Fruit fly (Drosophila melanogaster) whole organism, wandering third instar larva: ENCODE results near the gene croc.

Experiments used
- CG32264 ChIP-seq: fragments of 200-800 bp; sonication (Bioruptor generic); optimal IDR thresholded peaks from 2 replicates; lab custom pipeline; 2016; ENCODE audit warnings: missing biosample characterization, missing genetic modification characterization
- CG9705 ChIP-seq: fragments of 200-800 bp; sonication (Bioruptor generic); optimal IDR thresholded peaks from 2 replicates; lab custom pipeline; 2018; ENCODE audit warnings: missing biosample characterization, mild to moderate bottlenecking, missing genetic modification characterization
- Dfd ChIP-seq: fragments of >200 bp; optimal IDR thresholded peaks from 2 replicates; lab custom pipeline; 2017; ENCODE audit warnings: missing biosample characterization, missing genetic modification characterization
- Dif ChIP-seq: fragments of 200-275, 200-300 bp; sonication (Bioruptor generic); optimal IDR thresholded peaks from 2 replicates; lab custom pipeline; 2018; ENCODE audit warnings: missing biosample characterization, missing genetic modification characterization; ENCODE audit not compliant: partially characterized antibody
- HLH106 ChIP-seq: fragments of 200-800 bp; optimal IDR thresholded peaks from 3 replicates; lab custom pipeline; 2019; ENCODE audit warnings: missing biosample characterization, mild to moderate bottlenecking, missing genetic modification characterization, moderate library complexity
- Hnf4 ChIP-seq: fragments of 200-800 bp; sonication (Bioruptor generic); optimal IDR thresholded peaks from 2 replicates; lab custom pipeline; 2016; ENCODE audit warnings: missing biosample characterization, mild to moderate bottlenecking, missing genetic modification characterization
- Hr78 ChIP-seq: fragments of >200 bp; optimal IDR thresholded peaks from 2 replicates; lab custom pipeline; 2017; ENCODE audit warnings: missing biosample characterization, missing genetic modification characterization
- Hr83 ChIP-seq: fragments of 200-300 bp; sonication (Bioruptor generic); optimal IDR thresholded peaks from 2 replicates; lab custom pipeline; 2016; ENCODE audit warnings: missing biosample characterization, mild to moderate bottlenecking, missing genetic modification characterization, moderate library complexity; ENCODE audit not compliant: poor library complexity, severe bottlenecking
- Jra ChIP-seq: sonication (Bioruptor generic); optimal IDR thresholded peaks from 2 replicates; lab custom pipeline; 2016; ENCODE audit warnings: missing biosample characterization, missing genetic modification characterization
- Mio ChIP-seq: sonication (Bioruptor generic); optimal IDR thresholded peaks from 2 replicates; lab custom pipeline; 2016; ENCODE audit warnings: missing biosample characterization, missing genetic modification characterization
- Myc ChIP-seq: fragments of >200 bp; optimal IDR thresholded peaks from 2 replicates; lab custom pipeline; 2017
- N ChIP-seq: fragments of >200 bp; optimal IDR thresholded peaks from 2 replicates; lab custom pipeline; 2018; ENCODE audit warnings: missing biosample characterization, missing external identifiers, missing genetic modification characterization
- OdsH ChIP-seq: fragments of 200-800 bp; sonication (Bioruptor generic); optimal IDR thresholded peaks from 2 replicates; lab custom pipeline; 2016; ENCODE audit warnings: missing biosample characterization, mild to moderate bottlenecking, missing genetic modification characterization
- Rel ChIP-seq, 2 experiments: fragments of 200-800 bp; sonication (Bioruptor generic) in 1 of 2; optimal IDR thresholded peaks; 2 replicates in 1 of 2; 3 replicates in 1 of 2; lab custom pipeline; 2016 to 2019; ENCODE audit warnings: mild to moderate bottlenecking in 2 of 2, missing biosample characterization in 2 of 2, missing genetic modification characterization in 2 of 2, moderate library complexity in 1 of 2
- Sp1 ChIP-seq: fragments of 200-800 bp; sonication (Bioruptor generic); optimal IDR thresholded peaks from 3 replicates; lab custom pipeline; 2019; ENCODE audit warnings: missing biosample characterization, mild to moderate bottlenecking, missing genetic modification characterization, moderate library complexity
- Vsx2 ChIP-seq: fragments of 200-300, 225-300 bp; sonication (Bioruptor generic); optimal IDR thresholded peaks from 2 replicates; lab custom pipeline; 2018; ENCODE audit warnings: missing biosample characterization, missing genetic modification characterization; ENCODE audit not compliant: partially characterized antibody
- br ChIP-seq: fragments of 200-800 bp; sonication (Bioruptor generic); optimal IDR thresholded peaks from 2 replicates; lab custom pipeline; 2016; ENCODE audit warnings: missing biosample characterization, missing genetic modification characterization
- brk ChIP-seq: fragments of 200-800 bp; sonication (Bioruptor generic); optimal IDR thresholded peaks from 2 replicates; lab custom pipeline; 2016; ENCODE audit warnings: missing biosample characterization, mild to moderate bottlenecking, missing genetic modification characterization
- dl ChIP-seq, 2 experiments: fragments of 175-275, 200-275 bp in 1 of 2; fragments of 200-275 bp in 1 of 2; sonication (Bioruptor generic); optimal IDR thresholded peaks; lab custom pipeline; 2018; ENCODE audit warnings: mild to moderate bottlenecking in 2 of 2, missing biosample characterization in 2 of 2, missing genetic modification characterization in 2 of 2, moderate library complexity in 2 of 2; ENCODE audit not compliant: partially characterized antibody in 2 of 2, insufficient read depth in 1 of 2
- dmrt93B ChIP-seq: fragments of 200-800 bp; sonication (Bioruptor generic); optimal IDR thresholded peaks from 2 replicates; lab custom pipeline; 2018; ENCODE audit warnings: missing biosample characterization, mild to moderate bottlenecking, missing genetic modification characterization
- dsf ChIP-seq: sonication (Bioruptor generic); optimal IDR thresholded peaks from 2 replicates; lab custom pipeline; 2016; ENCODE audit warnings: missing biosample characterization, missing genetic modification characterization, borderline replicate concordance
- ey ChIP-seq: fragments of 200-800 bp; sonication (Bioruptor generic); optimal IDR thresholded peaks from 2 replicates; lab custom pipeline; 2016; ENCODE audit warnings: missing biosample characterization, missing genetic modification characterization
- fru ChIP-seq: fragments of 200-800 bp; sonication (Bioruptor generic); optimal IDR thresholded peaks from 3 replicates; lab custom pipeline; 2016; ENCODE audit warnings: missing biosample characterization, mild to moderate bottlenecking, missing genetic modification characterization
- h ChIP-seq: fragments of 200-800 bp; sonication (Bioruptor generic); optimal IDR thresholded peaks from 3 replicates; lab custom pipeline; 2016; ENCODE audit warnings: missing biosample characterization, mild to moderate bottlenecking, missing genetic modification characterization
- jim ChIP-seq: fragments of 175-275, 200-325 bp; sonication (Bioruptor generic); optimal IDR thresholded peaks from 2 replicates; lab custom pipeline; 2016; ENCODE audit warnings: missing biosample characterization, mild to moderate bottlenecking, missing genetic modification characterization
- lola ChIP-seq: fragments of >200 bp; optimal IDR thresholded peaks from 2 replicates; lab custom pipeline; 2017; ENCODE audit warnings: missing biosample characterization, missing genetic modification characterization
- pan ChIP-seq: fragments of >200 bp; optimal IDR thresholded peaks from 2 replicates; lab custom pipeline; 2017
- psq ChIP-seq: fragments of 200-800 bp; sonication (Bioruptor generic); optimal IDR thresholded peaks from 3 replicates; lab custom pipeline; 2017; ENCODE audit warnings: missing biosample characterization, mild to moderate bottlenecking, missing genetic modification characterization, moderate library complexity
- rgr ChIP-seq: fragments of 200-800 bp; sonication (Bioruptor generic); optimal IDR thresholded peaks from 3 replicates; lab custom pipeline; 2016; ENCODE audit warnings: missing biosample characterization, mild to moderate bottlenecking, missing genetic modification characterization
- tai ChIP-seq: sonication (Bioruptor generic); optimal IDR thresholded peaks from 2 replicates; lab custom pipeline; 2016; ENCODE audit warnings: missing biosample characterization, missing genetic modification characterization
- usp ChIP-seq: fragments of >200 bp; optimal IDR thresholded peaks from 2 replicates; lab custom pipeline; 2017; ENCODE audit warnings: missing biosample characterization, missing genetic modification characterization
- woc ChIP-seq: sonication (Bioruptor generic); optimal IDR thresholded peaks from 2 replicates; lab custom pipeline; 2016; ENCODE audit warnings: missing biosample characterization, mild to moderate bottlenecking, missing genetic modification characterization

The croc gene

DNA sequence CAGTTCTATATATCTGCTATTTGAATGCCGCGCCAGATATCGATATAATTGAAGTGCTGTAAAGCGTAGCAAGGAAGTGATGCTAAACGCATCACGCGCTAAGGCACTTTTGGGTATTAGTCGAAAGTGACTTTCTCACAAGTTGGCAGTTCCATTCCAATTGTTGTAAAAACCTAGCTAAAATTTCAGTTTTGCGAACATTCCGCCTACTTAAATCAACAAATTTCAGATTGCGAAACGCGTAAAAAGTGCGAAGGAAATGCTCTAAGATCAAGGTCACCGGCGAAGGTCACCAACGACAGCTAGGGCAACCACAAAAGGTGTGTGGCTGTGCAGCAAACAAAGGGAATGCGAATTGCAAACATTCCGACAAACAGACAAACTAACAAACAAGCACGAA is 30.6 kb downstream of the croc start, which contains the start of gene Syx7:
Gene Syx7, plus strand, starts transcription at position 131 of the 400 bp plus-strand sequence.
- TF ChIP-seq Rel (GFP tag; optimal IDR thresholded peaks at IDR 0.05; lab: Kevin White, UChicago) (no peak), Rel (tag; optimal IDR thresholded peaks at IDR 0.05; lab: Kevin White, UChicago) (peak; percentile 61), dsf (no peak), Hnf4 (GFP tag; lab: Kevin White, UChicago) (peak; percentile 35), ey (peak; percentile 7), h (GFP tag; lab: Kevin White, UChicago) (peak; percentile 44), Hr83 (GFP tag; lab: Kevin White, UChicago) (peak; percentile 40), Myc (lab: Kevin White, UChicago) (peak; percentile 28), CG32264 (GFP tag; lab: Kevin White, UChicago) (no peak), rgr (GFP tag; lab: Kevin White, UChicago) (peak; percentile 36), woc (GFP tag; lab: Kevin White, UChicago) (no peak), Dfd (GFP tag; lab: Kevin White, UChicago) (no peak)
- TF ChIP-seq, all 38 proteins: peak for 7

DNA sequence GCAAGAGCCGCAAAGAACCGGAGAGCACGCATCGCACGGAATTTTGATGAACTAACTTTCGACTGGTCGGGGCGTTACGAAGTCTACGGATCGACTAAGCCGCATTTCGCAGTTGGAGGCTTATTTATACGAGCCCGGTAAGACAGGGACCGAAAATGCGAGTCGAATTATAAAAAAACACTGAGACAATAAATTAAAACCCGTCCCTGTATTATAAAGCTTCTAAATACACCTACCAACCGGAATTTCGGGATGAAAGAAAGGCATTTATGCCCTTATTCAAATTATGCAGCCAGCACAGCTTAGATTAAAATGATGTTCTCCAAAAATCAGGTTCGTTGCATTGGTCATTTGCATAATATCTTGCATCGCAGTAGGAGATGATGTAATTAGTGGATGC is 31.6 kb downstream of the croc start, which contains the start of gene Alp1:
Gene Alp1, minus strand, starts transcription at position 101 of the 400 bp plus-strand sequence.
- no peak for TF ChIP-seq Rel (GFP tag; optimal IDR thresholded peaks at IDR 0.05; lab: Kevin White, UChicago)
- TF ChIP-seq Rel (tag; optimal IDR thresholded peaks at IDR 0.05; lab: Kevin White, UChicago), result no peak
- TF ChIP-seq lola (GFP tag; lab: Kevin White, UChicago), result no peak
- no peak for TF ChIP-seq Myc (lab: Kevin White, UChicago)
- TF ChIP-seq Jra (GFP tag; lab: Kevin White, UChicago), result no peak
- no peak for TF ChIP-seq usp (GFP tag; lab: Kevin White, UChicago)
- no peak for TF ChIP-seq Hr78 (GFP tag; lab: Kevin White, UChicago)
- no peak for TF ChIP-seq CG32264 (GFP tag; lab: Kevin White, UChicago)

DNA sequence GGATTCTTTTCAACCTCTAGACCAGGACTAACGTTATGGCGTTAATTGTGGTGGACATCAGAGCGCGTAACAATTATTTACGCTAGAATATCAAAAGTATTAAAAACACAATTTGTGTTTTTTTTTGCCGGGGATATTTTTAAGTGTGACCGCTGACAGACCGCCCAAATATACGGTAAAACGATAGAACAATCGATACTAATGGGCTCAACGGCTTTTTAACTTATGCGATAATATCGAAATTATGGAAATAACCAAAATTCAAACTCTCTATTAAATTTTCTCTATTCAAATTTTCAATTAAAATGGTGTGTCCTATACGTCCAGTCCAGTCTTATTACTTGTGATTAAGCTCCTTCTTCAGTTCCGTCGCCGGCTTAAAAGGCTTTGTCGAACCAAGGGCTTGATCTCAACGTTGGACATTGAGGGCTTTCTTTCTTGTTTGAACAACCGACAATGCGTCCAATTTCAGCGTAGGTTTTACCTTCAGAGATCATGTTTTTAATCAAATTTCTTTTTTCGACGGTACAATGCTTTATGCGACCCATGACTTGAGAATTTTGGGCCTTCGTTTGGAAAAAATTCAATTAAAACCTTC is 35.0 kb downstream of the croc start, which contains the start of gene CG5664:
Gene CG5664, minus strand, starts transcription at position 148 of the 598 bp plus-strand sequence.
- TF ChIP-seq CG32264 (GFP tag; lab: Kevin White, UChicago), result no peak
- no peak for TF ChIP-seq Rel (GFP tag; optimal IDR thresholded peaks at IDR 0.05; lab: Kevin White, UChicago)
- TF ChIP-seq Rel (tag; optimal IDR thresholded peaks at IDR 0.05; lab: Kevin White, UChicago), result peak; percentile 94
- TF ChIP-seq brk (GFP tag; lab: Kevin White, UChicago), result peak; percentile 3
- TF ChIP-seq, all 38 proteins: peak for 2

DNA sequence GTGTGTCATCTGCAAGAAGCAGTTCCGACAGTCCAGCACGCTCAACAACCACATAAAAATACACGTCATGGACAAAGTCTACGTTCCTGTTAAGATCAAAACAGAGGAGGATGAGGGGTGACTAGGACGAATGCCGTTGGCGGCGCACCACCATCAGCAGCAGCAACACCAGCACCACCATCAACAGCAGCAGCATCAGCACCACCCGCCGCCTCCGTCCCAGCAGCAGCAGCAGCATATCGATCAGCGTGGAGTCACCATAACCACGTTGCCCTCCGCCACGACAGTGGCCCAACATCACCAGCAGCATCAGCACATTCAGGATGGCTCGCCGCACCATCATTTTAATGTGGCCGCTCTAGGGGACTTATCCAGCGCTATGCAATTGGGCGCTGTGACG is 40.2 kb downstream of the croc start:
- TF ChIP-seq br (GFP tag; lab: Kevin White, UChicago) (no peak), Dfd (GFP tag; lab: Kevin White, UChicago) (peak; percentile 91)

DNA sequence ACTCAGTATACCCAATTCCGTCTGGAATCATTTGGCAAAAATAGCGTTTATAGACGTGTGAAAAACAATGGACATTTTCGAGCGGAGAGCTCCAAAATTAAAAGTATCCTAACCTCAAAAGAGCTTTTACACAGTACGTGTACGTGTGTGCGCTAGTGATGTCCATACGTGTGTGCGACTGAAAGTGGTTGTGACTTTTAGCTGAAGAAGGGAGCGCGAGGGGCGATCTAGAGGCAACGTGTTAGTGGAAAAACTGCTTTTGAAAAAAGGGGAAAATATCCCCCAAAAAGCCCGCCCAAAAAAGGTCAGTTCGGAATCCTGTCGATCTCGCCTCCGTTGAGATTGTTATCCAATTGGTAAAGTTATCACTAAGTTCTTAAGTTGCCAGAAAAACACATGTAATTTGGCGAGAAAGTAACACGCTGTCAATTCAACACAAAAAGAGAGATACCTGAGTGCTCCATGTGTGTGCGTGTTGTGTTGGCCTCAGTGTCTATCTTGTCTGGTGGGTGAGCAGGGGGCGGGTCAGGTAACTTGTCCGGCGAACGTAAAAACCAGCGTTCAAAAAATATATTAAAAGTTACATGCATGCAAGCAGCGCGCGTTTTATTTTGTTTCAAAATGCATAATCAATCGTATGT is 42.4 kb downstream of the croc start:
- TF ChIP-seq Rel (GFP tag; optimal IDR thresholded peaks at IDR 0.05; lab: Kevin White, UChicago), result no peak
- TF ChIP-seq Rel (tag; optimal IDR thresholded peaks at IDR 0.05; lab: Kevin White, UChicago), result peak; percentile 39
- no peak for TF ChIP-seq Myc (lab: Kevin White, UChicago)
- TF ChIP-seq Vsx2 (GFP tag; lab: Kevin White, UChicago), result no peak
- no peak for TF ChIP-seq jim (GFP tag; lab: Kevin White, UChicago)
- peak; percentile 7 for TF ChIP-seq OdsH (GFP tag; lab: Kevin White, UChicago)
- no peak for TF ChIP-seq br (GFP tag; lab: Kevin White, UChicago)
- TF ChIP-seq N, result no peak
- TF ChIP-seq dl (GFP tag; optimal IDR thresholded peaks at IDR 0.05; lab: Kevin White, UChicago; ENCODE audit: insufficient read depth in 1 of 2, partially characterized antibody in 2 of 2), result peak in 1 of 2 experiments; percentile 0
- no peak for TF ChIP-seq Dfd (GFP tag; lab: Kevin White, UChicago)
- no peak for TF ChIP-seq dsf

DNA sequence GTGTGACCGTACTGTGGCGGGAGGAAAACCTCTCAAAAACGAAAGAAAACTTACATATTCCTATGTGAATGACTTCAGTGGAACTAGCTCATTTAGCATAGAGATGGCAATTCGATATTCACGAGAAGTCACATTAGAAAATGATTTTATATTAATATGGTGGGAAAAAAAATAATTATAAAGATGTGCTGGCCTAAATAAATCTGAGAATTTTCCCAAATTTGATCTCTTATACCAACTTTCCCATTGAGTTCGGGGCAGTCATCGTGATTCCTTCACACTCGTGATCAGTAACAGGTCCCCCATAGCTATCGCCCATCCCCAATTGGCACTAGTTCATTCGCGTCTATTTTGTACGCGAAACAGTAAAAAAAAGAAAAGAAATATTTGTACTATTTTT is 43.2 kb downstream of the croc start, which contains the start of the genes barc and Aef1:
Gene barc, minus strand, starts transcription at position 37 of the 400 bp plus-strand sequence.
Gene Aef1, plus strand, starts transcription at position 325 of the 400 bp plus-strand sequence.
- TF ChIP-seq dl (GFP tag; optimal IDR thresholded peaks at IDR 0.05; lab: Kevin White, UChicago; ENCODE audit: insufficient read depth in 1 of 2, partially characterized antibody in 2 of 2), result no peak
- TF ChIP-seq fru (GFP tag; lab: Kevin White, UChicago), result peak; percentile 84
- TF ChIP-seq dmrt93B, result peak; percentile 85
- TF ChIP-seq psq (GFP tag; lab: Kevin White, UChicago), result peak; percentile 81
- TF ChIP-seq Myc (lab: Kevin White, UChicago), result peak; percentile 17
- peak; percentile 93 for TF ChIP-seq woc (GFP tag; lab: Kevin White, UChicago)
- TF ChIP-seq ey, result peak; percentile 88
- TF ChIP-seq Sp1 (GFP tag; lab: Kevin White, UChicago), result peak; percentile 73
- peak; percentile 90 for TF ChIP-seq HLH106 (tag; lab: Kevin White, UChicago)
- no peak for TF ChIP-seq Dif
- peak; percentile 26 for TF ChIP-seq CG32264 (GFP tag; lab: Kevin White, UChicago)
- no peak for TF ChIP-seq pan (lab: Kevin White, UChicago)
- TF ChIP-seq N, result no peak
- TF ChIP-seq Mio (GFP tag; lab: Kevin White, UChicago), result peak; percentile 16
- TF ChIP-seq Vsx2 (GFP tag; lab: Kevin White, UChicago), result no peak
- TF ChIP-seq tai, result no peak
- no peak for TF ChIP-seq Jra (GFP tag; lab: Kevin White, UChicago)
- peak; percentile 83 for TF ChIP-seq br (GFP tag; lab: Kevin White, UChicago)
- peak; percentile 36 for TF ChIP-seq dsf
- peak; percentile 77 for TF ChIP-seq CG9705 (GFP tag; lab: Kevin White, UChicago)
- peak; percentile 88 for TF ChIP-seq rgr (GFP tag; lab: Kevin White, UChicago)
- TF ChIP-seq brk (GFP tag; lab: Kevin White, UChicago), result no peak
- no peak for TF ChIP-seq Hnf4 (GFP tag; lab: Kevin White, UChicago)
